Worm (Caenorhabditis elegans): ENCODE measurements around the gene R11.4.

The R11.4 gene

ce11 chrX:16209660-16210059, 758 bp downstream of the R11.4 start (continued):
- TF ChIP-seq dpl-1 (GFP tag; optimal IDR thresholded peaks at IDR 0.05) (peak; percentile 59), ztf-11 (tag; optimal IDR thresholded peaks at IDR 0.05) (no peak), egl-27 (tag; optimal IDR thresholded peaks at IDR 0.05) (no peak), ZK546.5 (tag; optimal IDR thresholded peaks at IDR 0.05) (no peak), aly-2 (tag; optimal IDR thresholded peaks at IDR 0.05) (no peak), spr-3 (GFP tag; optimal IDR thresholded peaks at IDR 0.05) (peak; percentile 78), hlh-30 (tag; optimal IDR thresholded peaks at IDR 0.05; ENCODE audit: insufficient read depth) (peak; percentile 93), zag-1 (tag; optimal IDR thresholded peaks at IDR 0.05) (peak; percentile 30), ceh-62 (tag; optimal IDR thresholded peaks at IDR 0.05) (no peak)

DNA sequence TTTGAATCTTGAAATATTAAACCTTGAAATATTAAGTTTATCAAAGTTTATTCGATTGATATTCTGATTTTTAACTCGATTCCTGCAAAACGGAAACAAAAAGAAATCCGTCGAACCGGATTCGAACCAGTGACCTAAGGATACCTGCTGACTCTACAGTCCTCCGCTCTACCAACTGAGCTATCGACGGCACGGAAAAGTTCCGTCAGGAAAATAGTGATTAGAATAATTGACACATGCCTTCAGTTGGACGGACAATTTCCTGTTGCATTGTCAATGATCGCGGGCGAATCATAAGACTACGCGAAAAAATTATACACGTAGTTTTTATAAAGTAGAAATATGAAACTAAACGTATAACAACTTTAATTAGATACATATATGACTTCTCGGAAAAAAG, 1.3 kb downstream of the R11.4 start:
- TF ChIP-seq lim-7 (GFP tag; IDR thresholded peaks at IDR 0.05): peak; percentile 55
- TF ChIP-seq nhr-41 (GFP tag; IDR thresholded peaks at IDR 0.05): 0 out of 2 replicates have a peak, but pooled peaks have one; percentile 9
- TF ChIP-seq ztf-7 (tag; optimal IDR thresholded peaks at IDR 0.05): no peak
- peak in 1 of 2 experiments; percentile 27 for TF ChIP-seq unc-62 (GFP tag; optimal IDR thresholded peaks at IDR 0.05 in 1 of 2)
- TF ChIP-seq unc-62 (tag; optimal IDR thresholded peaks at IDR 0.05): no peak

ce11 chrX:16208667-16209066, 1.8 kb downstream of the R11.4 start:
- TF ChIP-seq daf-16 (GFP tag; optimal IDR thresholded peaks at IDR 0.05) (no peak), daf-16 (tag; optimal IDR thresholded peaks at IDR 0.05) (peak; percentile 8), lin-38 (GFP tag; IDR thresholded peaks at IDR 0.05) (peak; percentile 37), ceh-44 (GFP tag; IDR thresholded peaks at IDR 0.05) (no peak), snpc-1.2 (GFP tag; IDR thresholded peaks at IDR 0.05) (peak; percentile 47; the same call in 1 of the 2 replicates), lim-7 (GFP tag; IDR thresholded peaks at IDR 0.05) (peak; percentile 70; the same call in 1 of the 2 replicates), dmd-8 (GFP tag; IDR thresholded peaks at IDR 0.05) (0 out of 2 replicates have a peak, but pooled peaks have one; percentile 4), nhr-41 (GFP tag; IDR thresholded peaks at IDR 0.05) (peak; percentile 41; the same call in 1 of the 2 replicates), egl-43 (GFP tag; IDR thresholded peaks at IDR 0.05) (0 out of 2 replicates have a peak, but pooled peaks have one; percentile 55), mes-2 (tag; optimal IDR thresholded peaks at IDR 0.05; ENCODE audit: poor library complexity, severe bottlenecking) (peak; percentile 22), dmd-9 (GFP tag; IDR thresholded peaks at IDR 0.05) (no peak), dmd-6 (GFP tag; IDR thresholded peaks at IDR 0.05) (peak; percentile 14), pha-4 (GFP tag; IDR thresholded peaks at IDR 0.05) (peak; percentile 39; the same call in 1 of the 2 replicates), pha-4 (tag; optimal IDR thresholded peaks at IDR 0.05) (no peak), T26A8.4 (GFP tag; IDR thresholded peaks at IDR 0.05) (no peak), ama-1 (optimal IDR thresholded peaks at IDR 0.05) (no peak), ceh-20 (GFP tag; IDR thresholded peaks at IDR 0.05) (no peak)

- TF ChIP-seq daf-16 (GFP tag; optimal IDR thresholded peaks at IDR 0.05) (no peak), daf-16 (tag; optimal IDR thresholded peaks at IDR 0.05) (peak; percentile 32), pha-4 (GFP tag; IDR thresholded peaks at IDR 0.05) (peak; percentile 47; the same call in 1 of the 2 replicates), pha-4 (tag; optimal IDR thresholded peaks at IDR 0.05) (no peak), vab-7 (GFP tag; IDR thresholded peaks at IDR 0.05) (0 out of 2 replicates have a peak, but pooled peaks have one; percentile 9), lin-13 (GFP tag; optimal IDR thresholded peaks at IDR 0.05) (no peak), egl-27 (tag; optimal IDR thresholded peaks at IDR 0.05) (no peak), daf-12 (tag; optimal IDR thresholded peaks at IDR 0.05) (no peak), lin-38 (GFP tag; IDR thresholded peaks at IDR 0.05) (peak; percentile 31; the same call in 1 of the 2 replicates), madf-5 (GFP tag; IDR thresholded peaks at IDR 0.05) (no peak), mes-2 (tag; optimal IDR thresholded peaks at IDR 0.05; ENCODE audit: poor library complexity, severe bottlenecking) (peak; percentile 1), php-3 (GFP tag; IDR thresholded peaks at IDR 0.05) (0 out of 2 replicates have a peak, but pooled peaks have one; percentile 30), lim-7 (GFP tag; IDR thresholded peaks at IDR 0.05) (peak; percentile 72), spr-3 (GFP tag; optimal IDR thresholded peaks at IDR 0.05) (no peak), snpc-1.2 (GFP tag; IDR thresholded peaks at IDR 0.05) (peak; percentile 49; the same call in 1 of the 2 replicates), unc-62 (GFP tag; optimal IDR thresholded peaks at IDR 0.05 in 1 of 2) (no peak), unc-62 (tag; optimal IDR thresholded peaks at IDR 0.05) (no peak), nhr-42 (GFP tag; IDR thresholded peaks at IDR 0.05) (no peak), gei-8 (GFP tag; optimal IDR thresholded peaks at IDR 0.05) (no peak), hlh-30 (tag; optimal IDR thresholded peaks at IDR 0.05; ENCODE audit: insufficient read depth) (peak; percentile 49), duxl-1 (tag; optimal IDR thresholded peaks at IDR 0.05; ENCODE audit: poor library complexity) (peak; percentile 30), ces-1 (GFP tag; optimal IDR thresholded peaks at IDR 0.05) (no peak), D1046.2 (GFP tag; IDR thresholded peaks at IDR 0.05) (0 out of 2 replicates have a peak, but pooled peaks have one; percentile 25), dmd-6 (GFP tag; IDR thresholded peaks at IDR 0.05) (0 out of 2 replicates have a peak, but pooled peaks have one; percentile 16)
These were observed 2.3 kb downstream of the R11.4 start for ce11 chrX:16208123-16208522.

Measured in whole organism, L4 larva.